Fruit fly (Drosophila melanogaster) whole organism, pupa: Measurements from ENCODE around the gene Arf1.

Experiments used
- CG10348 ChIP-seq: fragments of 200-800 bp; sonication (Bioruptor generic); IDR thresholded peaks from 2 replicates; pipeline ENCODE4 v1.3.6; 2022; ENCODE audit warnings: missing biosample characterization, missing genetic modification characterization
- CG12605 ChIP-seq: fragments of 200-800 bp; sonication (Bioruptor generic); IDR thresholded peaks from 2 replicates; pipeline ENCODE4 v1.3.6; 2022; ENCODE audit warnings: missing biosample characterization, missing genetic modification characterization
- CG13204 ChIP-seq: fragments of 200-800 bp; sonication (Bioruptor generic); optimal IDR thresholded peaks from 2 replicates; lab custom pipeline; 2018; ENCODE audit warnings: missing biosample characterization, mild to moderate bottlenecking, missing genetic modification characterization, moderate library complexity
- D1 ChIP-seq: fragments of 200-800 bp; sonication (Bioruptor generic); optimal IDR thresholded peaks from 2 replicates; lab custom pipeline; 2018; ENCODE audit warnings: missing biosample characterization, mild to moderate bottlenecking, missing genetic modification characterization, moderate library complexity
- EcR ChIP-seq: fragments of 200-800 bp; sonication (Bioruptor generic); optimal IDR thresholded peaks from 3 replicates; lab custom pipeline; 2019; ENCODE audit warnings: missing biosample characterization, missing genetic modification characterization, mild to moderate bottlenecking, moderate library complexity, missing genetic modification reagents
- Ets98B ChIP-seq: fragments of 200-800 bp; sonication (Bioruptor generic); IDR thresholded peaks from 2 replicates; pipeline ENCODE4 v1.3.6; 2022; ENCODE audit warnings: missing biosample characterization, missing genetic modification characterization
- Snoo ChIP-seq: fragments of 200-800 bp; sonication (Bioruptor generic); optimal IDR thresholded peaks from 3 replicates; lab custom pipeline; 2017; ENCODE audit warnings: missing biosample characterization, mild to moderate bottlenecking, missing genetic modification characterization, inconsistent platforms
- fd96Ca ChIP-seq: fragments of 200-800 bp; sonication (Bioruptor generic); IDR thresholded peaks from 3 replicates; pipeline ENCODE4 v1.3.6; 2022; ENCODE audit warnings: missing biosample characterization, missing genetic modification characterization
- gl ChIP-seq: fragments of 200-800 bp; sonication (Bioruptor generic); optimal IDR thresholded peaks from 2 replicates; lab custom pipeline; 2018; ENCODE audit warnings: missing biosample characterization, mild to moderate bottlenecking, missing genetic modification characterization
- rn ChIP-seq: fragments of 200-800 bp; sonication (Bioruptor generic); IDR thresholded peaks from 2 replicates; pipeline ENCODE4 v1.3.6; 2022; ENCODE audit warnings: missing biosample characterization, missing genetic modification characterization

- TF ChIP-seq CG10348 (GFP tag; lab: Robert Waterston, UW) (no peak), CG12605 (no peak), D1 (tag; lab: Kevin White, UChicago) (no peak), Snoo (tag; lab: Kevin White, UChicago) (no peak), gl (tag; lab: Kevin White, UChicago) (no peak), CG13204 (GFP tag; lab: Kevin White, UChicago) (no peak), EcR (GFP tag; lab: Kevin White, UChicago) (no peak), rn (no peak), fd96Ca (no peak), Ets98B (GFP tag; lab: Robert Waterston, UW) (peak; percentile 29; the same call in 1 of the 2 replicates)
Observed at dm6 chr3L:22823230-22823629, 48.8 kb downstream of the Arf1 start.
